Worm (Caenorhabditis elegans): ENCODE measurements around the gene srj-50.

DNA sequence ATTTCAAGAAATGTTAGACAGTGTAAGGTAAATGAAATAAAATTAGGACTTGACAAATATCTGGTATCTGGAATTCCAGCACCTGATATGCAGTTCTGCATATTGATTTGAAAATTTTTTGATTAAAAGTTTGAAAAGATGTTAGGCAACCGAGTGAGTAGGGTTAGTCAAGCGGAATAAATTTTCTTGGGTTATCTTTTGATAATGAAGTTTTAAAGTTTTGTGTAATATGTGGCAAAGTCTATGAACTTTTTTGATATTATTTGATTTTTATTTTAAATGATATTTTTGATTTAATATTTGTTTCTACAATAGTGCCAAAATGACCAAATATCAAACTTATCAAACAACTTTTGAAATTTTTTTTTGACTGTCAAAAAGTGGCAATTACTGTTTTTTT, 36.7 kb downstream of the srj-50 start, which contains the start of gene srh-241:
- TF ChIP-seq hmg-4 (GFP tag; optimal IDR thresholded peaks at IDR 0.05) (no peak), ceh-36 (tag; optimal IDR thresholded peaks at IDR 0.05) (no peak), flt-1 (GFP tag; IDR thresholded peaks at IDR 0.05) (no peak), tbx-11 (GFP tag; IDR thresholded peaks at IDR 0.05) (no peak), aly-1 (tag; optimal IDR thresholded peaks at IDR 0.05) (no peak), ama-1 (optimal IDR thresholded peaks at IDR 0.05) (no peak), pes-1 (GFP tag; IDR thresholded peaks at IDR 0.05) (no peak), sea-1 (GFP tag; conservative IDR thresholded peaks at IDR 0.05) (no peak), tbx-37 (GFP tag; conservative IDR thresholded peaks at IDR 0.05) (no peak), tra-4 (tag; optimal IDR thresholded peaks at IDR 0.05) (no peak), hnd-1 (tag; optimal IDR thresholded peaks at IDR 0.05) (no peak), ets-7 (tag; optimal IDR thresholded peaks at IDR 0.05) (no peak), scrt-1 (GFP tag; IDR thresholded peaks at IDR 0.05) (no peak)

Measured in whole organism, early embryonic.